Worm (Caenorhabditis elegans) whole organism, early embryonic: ENCODE results near the gene oac-40.

Experiments
- F13C5.2 ChIP-seq: sonication (generic microtip); optimal IDR thresholded peaks from 2 replicates; lab custom pipeline; 2017; ENCODE audit warnings: mild to moderate bottlenecking, missing genetic modification characterization, inconsistent platforms, missing compliant biosample characterization
- ama-1 ChIP-seq: fragments of 150-350 bp; optimal IDR thresholded peaks from 2 replicates; lab custom pipeline; 2014
- flt-1 ChIP-seq: fragments of 200-800 bp; sonication (Bioruptor generic); IDR thresholded peaks from 2 replicates; pipeline ENCODE4 v1.3.6; 2022; ENCODE audit warnings: missing genetic modification characterization, missing compliant biosample characterization
- hmbx-1 ChIP-seq: sonication (generic microtip); optimal IDR thresholded peaks from 2 replicates; lab custom pipeline; 2016; ENCODE audit warnings: mild to moderate bottlenecking, missing genetic modification characterization, missing compliant biosample characterization

DNA sequence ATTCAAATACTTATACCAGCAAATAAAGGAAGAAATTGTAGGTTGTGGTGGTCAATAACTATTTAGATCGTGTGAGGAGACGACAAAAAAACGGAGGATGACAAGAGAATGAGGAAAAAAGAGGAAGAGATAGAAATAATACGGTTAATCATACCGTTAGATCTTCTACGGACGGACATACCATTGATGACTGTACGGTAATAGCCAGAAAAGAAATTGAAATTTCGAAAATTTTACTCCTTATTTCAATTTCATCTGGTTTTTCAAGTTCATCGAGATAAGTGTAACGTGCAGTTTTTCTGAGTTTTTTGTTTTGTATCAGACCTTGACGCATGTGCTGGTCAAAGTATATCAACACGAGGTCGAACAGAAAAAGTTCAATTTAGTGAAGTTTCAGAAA lies 49.3 kb downstream of the oac-40 start:
- no peak for TF ChIP-seq F13C5.2 (tag; lab: Kevin White, UChicago)
- no peak for TF ChIP-seq ama-1
- TF ChIP-seq flt-1 (GFP tag; lab: Robert Waterston, UW) = no peak
- TF ChIP-seq hmbx-1 (tag; lab: Kevin White, UChicago) = no peak
